Worm (Caenorhabditis elegans) whole organism, late embryonic: Measurements from ENCODE around the gene acs-18.

Experiments used
- K02D7.2 ChIP-seq: sonication (generic microtip); optimal IDR thresholded peaks from 2 replicates; lab custom pipeline; 2017; ENCODE audit warnings: mild to moderate bottlenecking, missing genetic modification characterization, missing compliant biosample characterization
- T23F11.4 ChIP-seq: fragments of 200-800 bp; sonication (Bioruptor generic); optimal IDR thresholded peaks from 2 replicates; lab custom pipeline; 2018; ENCODE audit warnings: mild to moderate bottlenecking, missing genetic modification characterization, missing compliant biosample characterization
- Y22D7AL.16 ChIP-seq: sonication (generic microtip); optimal IDR thresholded peaks from 2 replicates; lab custom pipeline; 2016; ENCODE audit warnings: missing genetic modification characterization, missing compliant biosample characterization
- ceh-30 ChIP-seq: fragments of 150-350 bp; optimal IDR thresholded peaks from 2 replicates; lab custom pipeline; 2014; ENCODE audit warnings: missing biosample characterization, missing genetic modification characterization
- ceh-9 ChIP-seq: sonication (generic microtip); optimal IDR thresholded peaks from 2 replicates; lab custom pipeline; 2016; ENCODE audit warnings: mild to moderate bottlenecking, missing genetic modification characterization, inconsistent platforms, missing compliant biosample characterization
- che-1 ChIP-seq: sonication (generic microtip); optimal IDR thresholded peaks from 2 replicates; lab custom pipeline; 2016; ENCODE audit warnings: mild to moderate bottlenecking, missing genetic modification characterization, missing compliant biosample characterization
- dmd-4 ChIP-seq: sonication (generic microtip); optimal IDR thresholded peaks from 2 replicates; lab custom pipeline; 2016; ENCODE audit warnings: borderline replicate concordance, missing genetic modification characterization, missing compliant biosample characterization
- elt-4 ChIP-seq: sonication (generic microtip); optimal IDR thresholded peaks from 2 replicates; lab custom pipeline; 2016; ENCODE audit warnings: missing genetic modification characterization, missing compliant biosample characterization
- hlh-15 ChIP-seq: sonication (generic microtip); optimal IDR thresholded peaks from 2 replicates; lab custom pipeline; 2016; ENCODE audit warnings: missing genetic modification characterization, missing compliant biosample characterization
- hlh-30 ChIP-seq: sonication (generic microtip); optimal IDR thresholded peaks from 2 replicates; lab custom pipeline; 2017; ENCODE audit warnings: antibody characterized with exemption, missing genetic modification characterization, missing compliant biosample characterization; ENCODE audit not compliant: insufficient read depth
- mec-3 ChIP-seq: sonication (generic microtip); optimal IDR thresholded peaks from 2 replicates; lab custom pipeline; 2016; ENCODE audit warnings: borderline replicate concordance, missing genetic modification characterization, missing compliant biosample characterization
- rnt-1 ChIP-seq: sonication (generic microtip); optimal IDR thresholded peaks from 2 replicates; lab custom pipeline; 2016; ENCODE audit warnings: missing genetic modification characterization, missing compliant biosample characterization

acs-18 gene

ce11 chrIV:10269137-10269933, 44.1 kb downstream of the acs-18 start, which contains the start of the genes nspd-7 and Y43C5A.2:
Gene nspd-7, minus strand, starts transcription at chrIV:10269187.
Gene Y43C5A.2, plus strand, starts transcription at chrIV:10269883.
- no peak for TF ChIP-seq mec-3 (tag; lab: Kevin White, UChicago)
- no peak for TF ChIP-seq T23F11.4 (GFP tag; lab: Kevin White, UChicago)
- TF ChIP-seq dmd-4 (tag; lab: Kevin White, UChicago) = no peak
- TF ChIP-seq ceh-30 = no peak
- no peak for TF ChIP-seq hlh-30 (tag; lab: Kevin White, UChicago)
- no peak for TF ChIP-seq rnt-1 (tag; lab: Kevin White, UChicago)

- TF ChIP-seq rnt-1 (tag; lab: Kevin White, UChicago) (peak; percentile 44), elt-4 (no peak), hlh-15 (tag; lab: Kevin White, UChicago) (no peak), ceh-9 (tag; lab: Kevin White, UChicago) (no peak), che-1 (no peak), Y22D7AL.16 (tag; lab: Kevin White, UChicago) (no peak), K02D7.2 (tag; lab: Kevin White, UChicago) (no peak)
These were observed 52.4 kb downstream of the acs-18 start for ce11 chrIV:10261061-10261460.
